Worm (Caenorhabditis elegans) whole organism, L3 larva: ENCODE results near the gene Y116A8C.24.

Experiments used
- ZK546.5 ChIP-seq: sonication (generic microtip); optimal IDR thresholded peaks from 2 replicates; lab custom pipeline; 2017; ENCODE audit warnings: missing biosample characterization, missing genetic modification characterization
- ama-1 ChIP-seq: fragments of 150-350 bp; optimal IDR thresholded peaks from 2 replicates; lab custom pipeline; 2018
- ceh-16 ChIP-seq: sonication (generic microtip); optimal IDR thresholded peaks from 2 replicates; lab custom pipeline; 2017; ENCODE audit warnings: missing biosample characterization, missing genetic modification characterization
- ceh-28 ChIP-seq: fragments of 150-350 bp; optimal IDR thresholded peaks from 2 replicates; lab custom pipeline; 2014; ENCODE audit warnings: missing biosample characterization, missing genetic modification reagents, missing genetic modification characterization
- ceh-82 ChIP-seq: fragments of 150-350 bp; optimal IDR thresholded peaks from 2 replicates; lab custom pipeline; 2014; ENCODE audit warnings: missing biosample characterization, missing genetic modification characterization
- ceh-9 ChIP-seq: sonication (generic microtip); optimal IDR thresholded peaks from 2 replicates; lab custom pipeline; 2018; ENCODE audit warnings: missing biosample characterization, missing genetic modification characterization
- daf-12 ChIP-seq: fragments of 150-350 bp; optimal IDR thresholded peaks from 2 replicates; lab custom pipeline; 2014; ENCODE audit warnings: missing biosample characterization, missing genetic modification reagents, missing genetic modification characterization
- egl-27 ChIP-seq: sonication (generic microtip); optimal IDR thresholded peaks from 4 replicates; lab custom pipeline; 2017; ENCODE audit warnings: missing biosample characterization, missing genetic modification reagents, missing genetic modification characterization
- egl-5 ChIP-seq: fragments of 150-350 bp; optimal IDR thresholded peaks from 2 replicates; lab custom pipeline; 2017; ENCODE audit warnings: missing biosample characterization, missing genetic modification reagents, missing genetic modification characterization, inconsistent platforms
- elt-1 ChIP-seq: fragments of 150-350 bp; optimal IDR thresholded peaks from 2 replicates; lab custom pipeline; 2014; ENCODE audit warnings: missing biosample characterization, missing genetic modification characterization
- elt-2 ChIP-seq: sonication (generic microtip); optimal IDR thresholded peaks from 2 replicates; lab custom pipeline; 2016; ENCODE audit warnings: missing genetic modification reagents, mild to moderate bottlenecking, missing genetic modification characterization, missing compliant biosample characterization
- eor-1 ChIP-seq, 2 experiments: fragments of 150-350 bp; optimal IDR thresholded peaks; 2 replicates each; lab custom pipeline; 2014 to 2018; ENCODE audit warnings: missing biosample characterization in 2 of 2, missing genetic modification characterization in 2 of 2
- fkh-10 ChIP-seq: sonication (generic microtip); optimal IDR thresholded peaks from 2 replicates; lab custom pipeline; 2017; ENCODE audit warnings: missing biosample characterization, missing genetic modification reagents, missing genetic modification characterization
- fkh-2 ChIP-seq: fragments of 150-350 bp; optimal IDR thresholded peaks from 2 replicates; lab custom pipeline; 2014; ENCODE audit warnings: missing biosample characterization, missing genetic modification reagents, missing genetic modification characterization
- fos-1 ChIP-seq: fragments of 150-350 bp; optimal IDR thresholded peaks from 2 replicates; lab custom pipeline; 2014; ENCODE audit warnings: missing biosample characterization, missing genetic modification characterization
- hmg-11 ChIP-seq: sonication (generic microtip); optimal IDR thresholded peaks from 2 replicates; lab custom pipeline; 2016; ENCODE audit warnings: missing genetic modification characterization, missing compliant biosample characterization
- jun-1 ChIP-seq: fragments of 150-350 bp; optimal IDR thresholded peaks from 2 replicates; lab custom pipeline; 2014; ENCODE audit warnings: missing biosample characterization, missing genetic modification reagents, missing genetic modification characterization
- lin-15B ChIP-seq: fragments of 150-350 bp; optimal IDR thresholded peaks from 2 replicates; lab custom pipeline; 2014; ENCODE audit warnings: missing biosample characterization, missing genetic modification characterization
- lin-39 ChIP-seq: fragments of 150-350 bp; optimal IDR thresholded peaks from 2 replicates; lab custom pipeline; 2018; ENCODE audit warnings: missing biosample characterization, missing genetic modification reagents, missing genetic modification characterization
- lsy-12 ChIP-seq: sonication (generic microtip); optimal IDR thresholded peaks from 2 replicates; lab custom pipeline; 2016; ENCODE audit warnings: mild to moderate bottlenecking, missing genetic modification characterization, missing compliant biosample characterization
- mdl-1 ChIP-seq: fragments of 150-350 bp; optimal IDR thresholded peaks from 2 replicates; lab custom pipeline; 2014; ENCODE audit warnings: missing biosample characterization, missing genetic modification characterization
- mml-1 ChIP-seq: fragments of 150-350 bp; sonication (generic microtip); optimal IDR thresholded peaks from 3 replicates; lab custom pipeline; 2014; ENCODE audit warnings: missing biosample characterization, missing genetic modification characterization
- nfya-1 ChIP-seq: sonication (generic microtip); optimal IDR thresholded peaks from 2 replicates; lab custom pipeline; 2017; ENCODE audit warnings: missing genetic modification characterization, mild to moderate bottlenecking, missing compliant biosample characterization, antibody characterized with exemption, moderate library complexity; ENCODE audit not compliant: insufficient read depth
- nhr-11 ChIP-seq: fragments of 150-350 bp; optimal IDR thresholded peaks from 2 replicates; lab custom pipeline; 2014; ENCODE audit warnings: missing biosample characterization, missing genetic modification characterization
- nhr-12 ChIP-seq: fragments of 150-350 bp; optimal IDR thresholded peaks from 2 replicates; lab custom pipeline; 2014; ENCODE audit warnings: missing biosample characterization, missing genetic modification characterization
- nhr-23 ChIP-seq: fragments of 150-350 bp; optimal IDR thresholded peaks from 2 replicates; lab custom pipeline; 2014; ENCODE audit warnings: missing biosample characterization, missing genetic modification reagents, missing genetic modification characterization
- nhr-237 ChIP-seq: fragments of 150-350 bp; optimal IDR thresholded peaks from 2 replicates; lab custom pipeline; 2014; ENCODE audit warnings: missing biosample characterization, missing genetic modification characterization
- nhr-25 ChIP-seq: sonication (generic microtip); optimal IDR thresholded peaks from 2 replicates; lab custom pipeline; 2017; ENCODE audit warnings: missing biosample characterization, missing genetic modification characterization
- nhr-28 ChIP-seq: fragments of 150-350 bp; optimal IDR thresholded peaks from 2 replicates; lab custom pipeline; 2014; ENCODE audit warnings: missing biosample characterization, missing genetic modification characterization
- nhr-43 ChIP-seq: sonication (generic microtip); optimal IDR thresholded peaks from 2 replicates; lab custom pipeline; 2016; ENCODE audit warnings: mild to moderate bottlenecking, missing genetic modification characterization, missing compliant biosample characterization; ENCODE audit not compliant: poor library complexity, severe bottlenecking
- nhr-67 ChIP-seq: fragments of 150-350 bp; optimal IDR thresholded peaks from 2 replicates; lab custom pipeline; 2014; ENCODE audit warnings: missing biosample characterization, missing genetic modification characterization
- nhr-76 ChIP-seq: fragments of 150-350 bp; sonication (generic microtip); optimal IDR thresholded peaks from 5 replicates; lab custom pipeline; 2014; ENCODE audit warnings: missing biosample characterization, missing genetic modification characterization
- nhr-77 ChIP-seq: fragments of 150-350 bp; optimal IDR thresholded peaks from 2 replicates; lab custom pipeline; 2014; ENCODE audit warnings: missing biosample characterization, missing genetic modification characterization
- pha-4 ChIP-seq: fragments of 150-350 bp; optimal IDR thresholded peaks from 2 replicates; lab custom pipeline; 2014; ENCODE audit warnings: missing biosample characterization, missing genetic modification reagents, missing genetic modification characterization
- pqm-1 ChIP-seq: fragments of 150-350 bp; optimal IDR thresholded peaks from 2 replicates; lab custom pipeline; 2017; ENCODE audit warnings: missing biosample characterization, missing genetic modification characterization, inconsistent platforms
- sea-2 ChIP-seq: fragments of 150-350 bp; sonication (generic microtip); optimal IDR thresholded peaks from 4 replicates; lab custom pipeline; 2014; ENCODE audit warnings: missing biosample characterization, missing genetic modification reagents, missing genetic modification characterization
- skn-1 ChIP-seq: fragments of 150-350 bp; optimal IDR thresholded peaks from 2 replicates; lab custom pipeline; 2014; ENCODE audit warnings: missing biosample characterization, missing genetic modification characterization
- tbx-2 ChIP-seq: sonication (generic microtip); optimal IDR thresholded peaks from 2 replicates; lab custom pipeline; 2016; ENCODE audit warnings: mild to moderate bottlenecking, missing genetic modification characterization, missing compliant biosample characterization
- unc-39 ChIP-seq: sonication (generic microtip); optimal IDR thresholded peaks from 4 replicates; lab custom pipeline; 2017; ENCODE audit warnings: missing biosample characterization, missing genetic modification characterization
- unc-62 ChIP-seq: fragments of 150-350 bp; sonication (generic microtip); optimal IDR thresholded peaks from 4 replicates; lab custom pipeline; 2014; ENCODE audit warnings: missing biosample characterization, missing genetic modification reagents, missing genetic modification characterization
- zag-1 ChIP-seq: fragments of 150-350 bp; optimal IDR thresholded peaks from 2 replicates; lab custom pipeline; 2014; ENCODE audit warnings: missing biosample characterization, missing genetic modification characterization
- ztf-11 ChIP-seq: fragments of 150-350 bp; optimal IDR thresholded peaks from 2 replicates; lab custom pipeline; 2014; ENCODE audit warnings: missing biosample characterization, missing genetic modification characterization
- ztf-4 ChIP-seq: fragments of 150-350 bp; optimal IDR thresholded peaks from 2 replicates; lab custom pipeline; 2014; ENCODE audit warnings: missing biosample characterization, missing genetic modification characterization

Gene Y116A8C.24

ce11 chrIV:17096168-17096567, 25.5 kb upstream of the Y116A8C.24 start, which contains the start of gene Y116A8C.27:
Gene Y116A8C.27, minus strand, starts transcription at chrIV:17096268.
- TF ChIP-seq elt-1 (tag; lab: Kevin White, UChicago) (no peak), nhr-77 (tag; lab: Kevin White, UChicago) (no peak), zag-1 (tag; lab: Kevin White, UChicago) (no peak), ZK546.5 (tag; lab: Kevin White, UChicago) (no peak), nhr-67 (no peak), nfya-1 (tag; lab: Kevin White, UChicago) (no peak), hmg-11 (tag; lab: Kevin White, UChicago) (no peak), pha-4 (no peak), ztf-11 (no peak), mdl-1 (tag; lab: Kevin White, UChicago) (no peak), ceh-28 (tag; lab: Kevin White, UChicago) (no peak), lin-39 (tag; lab: Kevin White, UChicago) (no peak), pqm-1 (no peak), fos-1 (no peak), ceh-82 (tag; lab: Kevin White, UChicago) (no peak), nhr-28 (tag; lab: Kevin White, UChicago) (no peak), fkh-2 (tag; lab: Kevin White, UChicago) (no peak), nhr-76 (tag; lab: Kevin White, UChicago) (no peak), nhr-237 (tag; lab: Kevin White, UChicago) (no peak), elt-2 (tag; lab: Kevin White, UChicago) (no peak)

ce11 chrIV:17093701-17094100, 23.0 kb upstream of the Y116A8C.24 start, which contains the start of gene Y116A8C.29:
Gene Y116A8C.29, plus strand, starts transcription at chrIV:17094028.
- TF ChIP-seq mdl-1 (tag; lab: Kevin White, UChicago), result no peak
- TF ChIP-seq pha-4, result peak; percentile 91
- no peak for TF ChIP-seq unc-39 (tag; lab: Kevin White, UChicago)

- TF ChIP-seq mdl-1 (tag; lab: Kevin White, UChicago), result no peak
- no peak for TF ChIP-seq ceh-9 (tag; lab: Kevin White, UChicago)
- no peak for TF ChIP-seq fos-1
- TF ChIP-seq elt-2 (tag; lab: Kevin White, UChicago), result peak; percentile 7
- TF ChIP-seq ama-1 (lab: Kevin White, UChicago), result peak; percentile 13
- peak; percentile 4 for TF ChIP-seq nhr-43
- TF ChIP-seq daf-12 (tag; lab: Kevin White, UChicago), result no peak
- peak; percentile 3 for TF ChIP-seq pha-4
- TF ChIP-seq skn-1 (tag; lab: Kevin White, UChicago), result no peak
- TF ChIP-seq nhr-237 (tag; lab: Kevin White, UChicago), result no peak
These were observed 18.2 kb upstream of the Y116A8C.24 start, which contains the start of gene Y116A8C.43 for ce11 chrIV:17088849-17089248. Gene Y116A8C.43, plus strand, starts transcription at chrIV:17088851.

- TF ChIP-seq nhr-28 (tag; lab: Kevin White, UChicago) (no peak), ceh-82 (tag; lab: Kevin White, UChicago) (no peak), nhr-237 (tag; lab: Kevin White, UChicago) (no peak), nhr-23 (tag; lab: Kevin White, UChicago) (peak; percentile 73), nhr-76 (tag; lab: Kevin White, UChicago) (no peak), ceh-16 (tag; lab: Kevin White, UChicago) (no peak), ceh-9 (tag; lab: Kevin White, UChicago) (no peak), nhr-25 (tag; lab: Kevin White, UChicago) (peak; percentile 41), nhr-12 (tag; lab: Kevin White, UChicago) (no peak), eor-1 (tag; optimal IDR thresholded peaks at IDR 0.05; lab: Kevin White, UChicago) (no peak), fos-1 (no peak), hmg-11 (tag; lab: Kevin White, UChicago) (peak; percentile 82), elt-1 (tag; lab: Kevin White, UChicago) (no peak), nhr-67 (no peak), mml-1 (tag; lab: Kevin White, UChicago) (no peak), nhr-11 (tag; lab: Kevin White, UChicago) (no peak), unc-62 (GFP tag; lab: Kevin White, UChicago) (no peak), fkh-2 (tag; lab: Kevin White, UChicago) (no peak), nhr-43 (no peak), fkh-10 (GFP tag; lab: Kevin White, UChicago) (peak; percentile 19), egl-27 (tag; lab: Kevin White, UChicago) (no peak), tbx-2 (tag; lab: Kevin White, UChicago) (no peak), unc-39 (tag; lab: Kevin White, UChicago) (no peak), lin-39 (tag; lab: Kevin White, UChicago) (peak; percentile 55), zag-1 (tag; lab: Kevin White, UChicago) (no peak), lin-15B (peak; percentile 91), egl-5 (tag; lab: Kevin White, UChicago) (no peak), ZK546.5 (tag; lab: Kevin White, UChicago) (no peak), sea-2 (GFP tag; lab: Kevin White, UChicago) (no peak), pqm-1 (peak; percentile 1), pha-4 (peak; percentile 85), ztf-4 (tag; lab: Kevin White, UChicago) (no peak), nhr-77 (tag; lab: Kevin White, UChicago) (no peak), lsy-12 (peak; percentile 56), jun-1 (tag; lab: Kevin White, UChicago) (no peak), mdl-1 (tag; lab: Kevin White, UChicago) (no peak)
These were observed 16.9 kb upstream of the Y116A8C.24 start, which contains the start of the genes snx-13 and snr-1 for ce11 chrIV:17087384-17088099. Gene snx-13, minus strand, starts transcription at chrIV:17087438. Gene snr-1, plus strand, starts transcription at chrIV:17088049.
